Worm (Caenorhabditis elegans) whole organism, late embryonic: Measurements from ENCODE around the gene spds-1.

ENCODE experiments used
- C08G9.2 ChIP-seq: sonication (generic microtip); optimal IDR thresholded peaks from 2 replicates; lab custom pipeline; 2016; ENCODE audit warnings: mild to moderate bottlenecking, missing genetic modification characterization, moderate library complexity, missing compliant biosample characterization
- ahr-1 ChIP-seq: sonication (generic microtip); optimal IDR thresholded peaks from 2 replicates; lab custom pipeline; 2016; ENCODE audit warnings: missing genetic modification characterization, missing compliant biosample characterization
- ceh-22 ChIP-seq: sonication (generic microtip); optimal IDR thresholded peaks from 2 replicates; lab custom pipeline; 2017; ENCODE audit warnings: missing biosample characterization, missing genetic modification characterization
- elt-2 ChIP-seq: sonication (generic microtip); optimal IDR thresholded peaks from 2 replicates; lab custom pipeline; 2016; ENCODE audit warnings: missing genetic modification reagents, missing genetic modification characterization, missing compliant biosample characterization
- hlh-30 ChIP-seq: sonication (generic microtip); optimal IDR thresholded peaks from 2 replicates; lab custom pipeline; 2017; ENCODE audit warnings: antibody characterized with exemption, missing genetic modification characterization, missing compliant biosample characterization; ENCODE audit not compliant: insufficient read depth
- hlh-8 ChIP-seq: sonication (generic microtip); optimal IDR thresholded peaks from 2 replicates; lab custom pipeline; 2016; ENCODE audit warnings: missing genotype, missing genetic modification characterization, missing compliant biosample characterization
- nhr-11 ChIP-seq: fragments of 150-350 bp; optimal IDR thresholded peaks from 2 replicates; lab custom pipeline; 2014; ENCODE audit warnings: missing biosample characterization, missing genetic modification characterization
- pag-3 ChIP-seq: sonication (generic microtip); optimal IDR thresholded peaks from 2 replicates; lab custom pipeline; 2016; ENCODE audit warnings: missing compliant biosample characterization, missing genetic modification characterization, borderline replicate concordance
- sdc-2 ChIP-seq: sonication (generic microtip); optimal IDR thresholded peaks from 2 replicates; lab custom pipeline; 2016; ENCODE audit warnings: missing genotype, missing genetic modification characterization, missing compliant biosample characterization
- tbx-2 ChIP-seq: sonication (generic microtip); optimal IDR thresholded peaks from 2 replicates; lab custom pipeline; 2016; ENCODE audit warnings: missing genetic modification characterization, missing compliant biosample characterization
- ttx-3 ChIP-seq: sonication (generic microtip); optimal IDR thresholded peaks from 2 replicates; lab custom pipeline; 2016; ENCODE audit warnings: missing genetic modification reagents, missing genetic modification characterization, missing compliant biosample characterization
- unc-86 ChIP-seq: sonication (generic microtip); optimal IDR thresholded peaks from 2 replicates; lab custom pipeline; 2016; ENCODE audit warnings: missing genetic modification characterization, missing compliant biosample characterization
- ztf-16 ChIP-seq: sonication (generic microtip); optimal IDR thresholded peaks from 2 replicates; lab custom pipeline; 2017; ENCODE audit warnings: missing genetic modification characterization, missing compliant biosample characterization

ce11 chrII:12796040-12796502, 10.6 kb upstream of the spds-1 start, which contains the start of gene cpt-1:
- no peak for TF ChIP-seq nhr-11 (tag; lab: Kevin White, UChicago)
- no peak for TF ChIP-seq elt-2 (tag; lab: Kevin White, UChicago)
- TF ChIP-seq unc-86: no peak
- TF ChIP-seq hlh-30 (tag; lab: Kevin White, UChicago): no peak
- no peak for TF ChIP-seq pag-3 (tag; lab: Kevin White, UChicago)
- TF ChIP-seq ceh-22: no peak
- TF ChIP-seq ttx-3 (tag; lab: Kevin White, UChicago): no peak
- TF ChIP-seq tbx-2 (tag; lab: Kevin White, UChicago): no peak
- no peak for TF ChIP-seq ztf-16 (tag; lab: Kevin White, UChicago)
- TF ChIP-seq ahr-1 (tag; lab: Kevin White, UChicago): no peak
- no peak for TF ChIP-seq C08G9.2 (tag; lab: Kevin White, UChicago)
- TF ChIP-seq hlh-8: no peak
- TF ChIP-seq sdc-2 (tag; lab: Kevin White, UChicago): no peak
